Fruit fly (Drosophila melanogaster) whole organism, embryonic: ENCODE measurements around the gene Ms.

Experiments used
- Abd-B ChIP-seq: fragments of 200-800 bp; sonication (Bioruptor generic); optimal IDR thresholded peaks from 2 replicates; lab custom pipeline; 2018; ENCODE audit warnings: missing biosample characterization, mild to moderate bottlenecking, missing genetic modification characterization, moderate library complexity
- B-H1 ChIP-seq: fragments of 200-800 bp; sonication (Bioruptor generic); IDR thresholded peaks from 3 replicates; pipeline ENCODE4 v1.3.6; 2022; ENCODE audit warnings: missing biosample characterization, missing genetic modification characterization
- C15 ChIP-seq: fragments of 200-800 bp; sonication (Bioruptor generic); IDR thresholded peaks from 3 replicates; pipeline ENCODE4 v1.3.6; 2022; ENCODE audit warnings: missing biosample characterization, missing genetic modification characterization
- CG10321 ChIP-seq: fragments of 200-800 bp; sonication (Bioruptor generic); IDR thresholded peaks from 2 replicates; pipeline ENCODE4 v1.3.6; 2022; ENCODE audit warnings: missing biosample characterization, missing genetic modification characterization
- CG11093 ChIP-seq: fragments of 200-800 bp; sonication (Bioruptor generic); IDR thresholded peaks from 3 replicates; pipeline ENCODE4 v1.3.6; 2022; ENCODE audit warnings: missing biosample characterization, missing genetic modification characterization
- CG11560 ChIP-seq: fragments of 200-800 bp; sonication (Bioruptor generic); IDR thresholded peaks from 3 replicates; pipeline ENCODE4 v1.3.6; 2022; ENCODE audit warnings: missing biosample characterization, missing genetic modification characterization
- CG1603 ChIP-seq: fragments of 200-800 bp; sonication (Bioruptor generic); optimal IDR thresholded peaks from 2 replicates; lab custom pipeline; 2019; ENCODE audit warnings: missing biosample characterization, mild to moderate bottlenecking, missing genetic modification characterization, moderate library complexity
- CG17328 ChIP-seq: fragments of 200-800 bp; sonication (Bioruptor generic); IDR thresholded peaks from 2 replicates; pipeline ENCODE4 v1.3.6; 2022; ENCODE audit warnings: missing biosample characterization, missing genetic modification characterization
- CG17385 ChIP-seq: fragments of 200-800 bp; sonication (Bioruptor generic); optimal IDR thresholded peaks from 3 replicates; lab custom pipeline; 2018; ENCODE audit warnings: missing biosample characterization, mild to moderate bottlenecking, missing genetic modification characterization
- CG17802 ChIP-seq: fragments of 200-800 bp; sonication (Bioruptor generic); optimal IDR thresholded peaks from 2 replicates; lab custom pipeline; 2018; ENCODE audit warnings: missing biosample characterization, mild to moderate bottlenecking, missing genetic modification characterization, moderate library complexity
- CG1792 ChIP-seq: fragments of 200-800 bp; sonication (Bioruptor generic); optimal IDR thresholded peaks from 2 replicates; lab custom pipeline; 2016; ENCODE audit warnings: missing biosample characterization, missing genetic modification characterization
- CG31365 ChIP-seq: fragments of 200-800 bp; sonication (Bioruptor generic); optimal IDR thresholded peaks from 2 replicates; lab custom pipeline; 2018; ENCODE audit warnings: missing biosample characterization, mild to moderate bottlenecking, missing genetic modification characterization
- CG4707 ChIP-seq: fragments of 200-800 bp; sonication (Bioruptor generic); optimal IDR thresholded peaks from 2 replicates; lab custom pipeline; 2018; ENCODE audit warnings: missing biosample characterization, mild to moderate bottlenecking, missing genetic modification characterization, moderate library complexity
- CG7271 ChIP-seq: fragments of 200-800 bp; sonication (Bioruptor generic); optimal IDR thresholded peaks from 2 replicates; lab custom pipeline; 2018; ENCODE audit warnings: missing biosample characterization, mild to moderate bottlenecking, missing genetic modification characterization, moderate library complexity
- CG7786 ChIP-seq: fragments of 200-800 bp; sonication (Bioruptor generic); optimal IDR thresholded peaks from 2 replicates; lab custom pipeline; 2016; ENCODE audit warnings: missing biosample characterization, missing genetic modification characterization
- CG8290 ChIP-seq, 3 experiments: fragments of 200-800 bp; sonication (Bioruptor generic); optimal IDR thresholded peaks; 2 replicates each; lab custom pipeline; 2016 to 2019; ENCODE audit warnings: missing biosample characterization in 3 of 3, missing genetic modification characterization in 3 of 3, mild to moderate bottlenecking in 2 of 3, moderate library complexity in 1 of 3
- CG8924 ChIP-seq: fragments of 200-800 bp; optimal IDR thresholded peaks from 3 replicates; lab custom pipeline; 2019; ENCODE audit warnings: missing biosample characterization, mild to moderate bottlenecking, missing genetic modification characterization, moderate library complexity
- Chrac-16 ChIP-seq: fragments of 200-800 bp; sonication (Bioruptor generic); optimal IDR thresholded peaks from 3 replicates; lab custom pipeline; 2016; ENCODE audit warnings: missing biosample characterization, missing genetic modification characterization
- CoRest ChIP-seq: fragments of 200-800 bp; sonication (Bioruptor generic); optimal IDR thresholded peaks from 3 replicates; lab custom pipeline; 2018; ENCODE audit warnings: missing biosample characterization, mild to moderate bottlenecking, missing genetic modification characterization, moderate library complexity
- D19A ChIP-seq: fragments of 200-800 bp; optimal IDR thresholded peaks from 3 replicates; lab custom pipeline; 2019; ENCODE audit warnings: missing biosample characterization, mild to moderate bottlenecking, missing genetic modification characterization, moderate library complexity
- Dref ChIP-seq: fragments of 200-800 bp; sonication (Bioruptor generic); IDR thresholded peaks from 2 replicates; pipeline ENCODE4 v1.3.6; 2022; ENCODE audit warnings: missing biosample characterization, missing genetic modification characterization
- Hmr ChIP-seq: fragments of 200-800 bp; sonication (Bioruptor generic); optimal IDR thresholded peaks from 3 replicates; lab custom pipeline; 2017; ENCODE audit warnings: mild to moderate bottlenecking, missing biosample characterization, missing genetic modification reagents, missing genetic modification characterization
- Hr51 ChIP-seq, 2 experiments: fragments of 200-800 bp; sonication (Bioruptor generic); optimal IDR thresholded peaks; 2 replicates in 1 of 2; 3 replicates in 1 of 2; lab custom pipeline; 2016 to 2018; ENCODE audit warnings: missing biosample characterization in 2 of 2, missing genetic modification characterization in 2 of 2, mild to moderate bottlenecking in 1 of 2, moderate library complexity in 1 of 2
- Mad ChIP-seq: fragments of 200-800 bp; sonication (Bioruptor generic); optimal IDR thresholded peaks from 2 replicates; lab custom pipeline; 2016; ENCODE audit warnings: missing biosample characterization, missing genetic modification characterization
- Sox100B ChIP-seq: fragments of 200-800 bp; sonication (Bioruptor generic); optimal IDR thresholded peaks from 3 replicates; lab custom pipeline; 2018; ENCODE audit warnings: missing biosample characterization, mild to moderate bottlenecking, missing genetic modification characterization
- Stat92E ChIP-seq, 3 experiments: fragments of >200 bp in 2 of 3; fragments of 200-800 bp in 1 of 3; sonication (Bioruptor generic) in 1 of 3; optimal IDR thresholded peaks; 2 replicates each; lab custom pipeline; 2017 to 2019; ENCODE audit warnings: missing biosample characterization in 3 of 3, missing genetic modification characterization in 3 of 3, mild to moderate bottlenecking in 1 of 3, moderate library complexity in 1 of 3
- Trl ChIP-seq, 3 experiments: fragments of >200 bp in 2 of 3; fragments of 200-800 bp in 1 of 3; sonication (Bioruptor generic) in 1 of 3; optimal IDR thresholded peaks; 2 replicates in 1 of 3; 3 replicates in 2 of 3; lab custom pipeline; 2016 to 2017; ENCODE audit warnings: missing biosample characterization in 1 of 3, missing genetic modification characterization in 1 of 3
- YL-1 ChIP-seq: fragments of 200-800 bp; sonication (Bioruptor generic); optimal IDR thresholded peaks from 3 replicates; lab custom pipeline; 2017; ENCODE audit warnings: missing biosample characterization, mild to moderate bottlenecking, missing genetic modification characterization
- ash1 ChIP-seq: fragments of 200-800 bp; sonication (Bioruptor generic); optimal IDR thresholded peaks from 2 replicates; lab custom pipeline; 2018; ENCODE audit warnings: missing biosample characterization, mild to moderate bottlenecking, missing genetic modification characterization
- bab2 ChIP-seq: fragments of 200-800 bp; sonication (Bioruptor generic); optimal IDR thresholded peaks from 2 replicates; lab custom pipeline; 2016; ENCODE audit warnings: missing biosample characterization, missing genetic modification characterization
- bbx ChIP-seq: fragments of 200-800 bp; sonication (Bioruptor generic); IDR thresholded peaks from 2 replicates; pipeline ENCODE4 v1.3.6; 2022; ENCODE audit warnings: missing biosample characterization, missing genetic modification characterization; ENCODE audit not compliant: partially characterized antibody
- chif ChIP-seq, 2 experiments: fragments of 200-800 bp; sonication (Bioruptor generic); optimal IDR thresholded peaks; 3 replicates each; lab custom pipeline; 2016; ENCODE audit warnings: missing biosample characterization in 2 of 2, missing genetic modification characterization in 2 of 2
- dan ChIP-seq: fragments of 200-800 bp; sonication (Bioruptor generic); IDR thresholded peaks from 2 replicates; pipeline ENCODE4 v1.3.6; 2022; ENCODE audit warnings: missing biosample characterization, missing genetic modification characterization
- ftz-f1 ChIP-seq: fragments of 200-800 bp; sonication (Bioruptor generic); optimal IDR thresholded peaks from 2 replicates; lab custom pipeline; 2016; ENCODE audit warnings: missing biosample characterization, missing genetic modification characterization
- gcm ChIP-seq: fragments of 200-800 bp; sonication (Bioruptor generic); optimal IDR thresholded peaks from 2 replicates; lab custom pipeline; 2019; ENCODE audit warnings: missing biosample characterization, mild to moderate bottlenecking, missing genetic modification characterization, moderate library complexity
- gsb-n ChIP-seq: fragments of 200-800 bp; sonication (Bioruptor generic); optimal IDR thresholded peaks from 3 replicates; lab custom pipeline; 2018; ENCODE audit warnings: missing biosample characterization, mild to moderate bottlenecking, missing genetic modification characterization
- hkb ChIP-seq, 2 experiments: fragments of 200-800 bp in 1 of 2; fragments of >200 bp in 1 of 2; sonication (Bioruptor generic) in 1 of 2; IDR thresholded peaks in 1 of 2; optimal IDR thresholded peaks in 1 of 2; 2 replicates each; pipeline versions ENCODE4 v1.3.6 to Lab custom; 2017 to 2022; ENCODE audit warnings: missing biosample characterization in 1 of 2, missing genetic modification characterization in 1 of 2
- kah ChIP-seq: fragments of 200-800 bp; sonication (Bioruptor generic); optimal IDR thresholded peaks from 2 replicates; lab custom pipeline; 2018; ENCODE audit warnings: missing biosample characterization, mild to moderate bottlenecking, missing genetic modification characterization
- kni ChIP-seq: fragments of 200-800 bp; sonication (Bioruptor generic); optimal IDR thresholded peaks from 3 replicates; lab custom pipeline; 2017; ENCODE audit warnings: mild to moderate bottlenecking, missing biosample characterization, missing genetic modification reagents, missing genetic modification characterization
- phol ChIP-seq: fragments of 200-800 bp; sonication (Bioruptor generic); optimal IDR thresholded peaks from 3 replicates; lab custom pipeline; 2018; ENCODE audit warnings: missing biosample characterization, mild to moderate bottlenecking, missing genetic modification characterization, moderate library complexity
- pum ChIP-seq: fragments of 200-800 bp; sonication (Bioruptor generic); optimal IDR thresholded peaks from 2 replicates; lab custom pipeline; 2016; ENCODE audit warnings: missing biosample characterization, missing genetic modification characterization
- ranshi ChIP-seq: fragments of 200-800 bp; sonication (Bioruptor generic); IDR thresholded peaks from 2 replicates; pipeline ENCODE4 v1.3.6; 2022; ENCODE audit warnings: missing biosample characterization, missing genetic modification characterization
- rib ChIP-seq: fragments of 200-800 bp; sonication (Bioruptor generic); IDR thresholded peaks from 2 replicates; pipeline ENCODE4 v1.3.6; 2022; ENCODE audit warnings: missing biosample characterization, missing genetic modification characterization
- sc ChIP-seq, 3 experiments: fragments of >200 bp in 2 of 3; fragments of 200-800 bp in 1 of 3; sonication (Bioruptor generic) in 1 of 3; optimal IDR thresholded peaks; 2 replicates in 2 of 3; 3 replicates in 1 of 3; lab custom pipeline; 2017; ENCODE audit warnings: mild to moderate bottlenecking in 1 of 3, missing biosample characterization in 1 of 3, missing genetic modification characterization in 1 of 3, missing genetic modification reagents in 1 of 3
- tap ChIP-seq: fragments of 200-800 bp; optimal IDR thresholded peaks from 3 replicates; lab custom pipeline; 2019; ENCODE audit warnings: missing biosample characterization, mild to moderate bottlenecking, missing genetic modification characterization, moderate library complexity
- toy ChIP-seq: fragments of 200-800 bp; sonication (Bioruptor generic); IDR thresholded peaks from 2 replicates; pipeline ENCODE4 v1.3.6; 2022; ENCODE audit warnings: missing biosample characterization, missing genetic modification characterization
- twi ChIP-seq: fragments of 200-800 bp; optimal IDR thresholded peaks from 2 replicates; lab custom pipeline; 2019; ENCODE audit warnings: missing biosample characterization, mild to moderate bottlenecking, missing genetic modification characterization, moderate library complexity

Gene Ms

dm6 chr3R:24333182-24333808, 8.1 kb upstream of the Ms start, which contains the start of the genes Rrp5 and Dis3 (continued):
- TF ChIP-seq tap (tag; lab: Kevin White, UChicago) (no peak), YL-1 (GFP tag; lab: Kevin White, UChicago) (peak; percentile 97), CG8924 (tag; lab: Kevin White, UChicago) (no peak), Trl (optimal IDR thresholded peaks at IDR 0.05; lab: Kevin White, UChicago) (no peak), Trl (GFP tag; optimal IDR thresholded peaks at IDR 0.05; lab: Kevin White, UChicago) (no peak), rib (GFP tag; lab: Robert Waterston, UW) (no peak), sc (optimal IDR thresholded peaks at IDR 0.05; lab: Kevin White, UChicago) (no peak), sc (GFP tag; optimal IDR thresholded peaks at IDR 0.05; lab: Kevin White, UChicago) (no peak), Mad (peak; percentile 36), phol (tag; lab: Kevin White, UChicago) (peak; percentile 74), CG10321 (GFP tag; lab: Robert Waterston, UW) (no peak), CG1792 (peak; percentile 96), bab2 (GFP tag; lab: Kevin White, UChicago) (no peak), hkb (optimal IDR thresholded peaks at IDR 0.05; lab: Kevin White, UChicago) (peak; percentile 8), hkb (GFP tag; IDR thresholded peaks at IDR 0.05; lab: Robert Waterston, UW) (no peak), CG17802 (peak; percentile 100), CG11560 (peak; percentile 13; the same call in 1 of the 3 replicates), kah (GFP tag; lab: Kevin White, UChicago) (no peak), CG7271 (no peak), toy (GFP tag; lab: Robert Waterston, UW) (0 out of 2 replicates have a peak, but pooled peaks have one; percentile 10), ash1 (GFP tag; lab: Kevin White, UChicago) (no peak), pum (GFP tag; lab: Kevin White, UChicago) (no peak), twi (no peak), C15 (GFP tag; lab: Robert Waterston, UW) (no peak), gsb-n (no peak), CG17385 (GFP tag; lab: Kevin White, UChicago) (no peak), Sox100B (GFP tag; lab: Kevin White, UChicago) (no peak), CG8290 (GFP tag; optimal IDR thresholded peaks at IDR 0.05; lab: Kevin White, UChicago) (no peak), CG8290 (tag; optimal IDR thresholded peaks at IDR 0.05; lab: Kevin White, UChicago) (no peak), Stat92E (GFP tag; optimal IDR thresholded peaks at IDR 0.05; lab: Kevin White, UChicago) (no peak), bbx (GFP tag; lab: Robert Waterston, UW) (peak; percentile 58; the same call in 1 of the 2 replicates), CG31365 (no peak), CG7786 (GFP tag; lab: Kevin White, UChicago) (peak; percentile 43), Hmr (GFP tag; lab: Kevin White, UChicago) (no peak), Hr51 (GFP tag; optimal IDR thresholded peaks at IDR 0.05; lab: Kevin White, UChicago) (peak in 1 of 2 experiments; percentile 22), Dref (peak; percentile 58), CG1603 (tag; lab: Kevin White, UChicago) (peak; percentile 94), Abd-B (GFP tag; lab: Kevin White, UChicago) (no peak), chif (GFP tag; optimal IDR thresholded peaks at IDR 0.05; lab: Kevin White, UChicago) (peak in 1 of 2 experiments; percentile 24), ranshi (GFP tag; lab: Robert Waterston, UW) (no peak), Chrac-16 (GFP tag; lab: Kevin White, UChicago) (no peak), D19A (tag; lab: Kevin White, UChicago) (no peak), B-H1 (no peak), CoRest (tag; lab: Kevin White, UChicago) (no peak), CG4707 (GFP tag; lab: Kevin White, UChicago) (no peak), gcm (GFP tag; lab: Kevin White, UChicago) (no peak), CG11093 (no peak), CG17328 (GFP tag; lab: Robert Waterston, UW) (peak; percentile 46; the same call in 1 of the 2 replicates), kni (GFP tag; lab: Kevin White, UChicago) (no peak), ftz-f1 (GFP tag; lab: Kevin White, UChicago) (peak; percentile 37), dan (GFP tag; lab: Robert Waterston, UW) (no peak)
